Fruit fly (Drosophila melanogaster): ENCODE results near the gene plum.

plum gene

DNA sequence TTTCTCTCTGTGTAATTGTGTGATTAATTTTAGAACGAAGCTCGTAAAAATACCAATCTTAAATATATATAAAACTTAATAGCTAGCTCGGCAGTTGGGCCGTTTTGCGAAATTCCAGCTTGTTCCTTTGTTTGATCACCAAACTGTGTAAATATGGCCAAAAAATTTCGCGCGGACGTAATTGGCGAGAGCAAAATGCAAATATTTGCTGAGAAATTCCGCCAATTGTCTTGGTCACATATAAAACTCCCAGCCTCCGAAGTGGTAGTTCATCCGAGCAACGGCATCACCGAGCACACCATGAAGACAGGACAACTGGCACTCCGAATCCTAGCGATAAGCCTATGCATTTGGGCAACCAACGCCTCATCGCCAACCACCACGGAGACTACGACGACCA, 78.4 kb downstream of the plum start, which contains the start of gene CG14237:
TSS of gene CG14237 (plus strand) at position 301 of the 400 bp plus-strand sequence.
- TF ChIP-seq Sin3A (optimal IDR thresholded peaks at IDR 0.05) (no peak), h (optimal IDR thresholded peaks at IDR 0.05) (no peak), Myc (optimal IDR thresholded peaks at IDR 0.05) (no peak), ttk (optimal IDR thresholded peaks at IDR 0.05) (no peak), psq (optimal IDR thresholded peaks at IDR 0.05) (no peak), insv (optimal IDR thresholded peaks at IDR 0.05) (no peak)

dm6 chr3R:26455838-26456237, 79.2 kb downstream of the plum start, which contains the start of gene Pdf:
Gene Pdf, minus strand, starts transcription at chr3R:26456141.
- TF ChIP-seq Sin3A (optimal IDR thresholded peaks at IDR 0.05) (no peak), h (optimal IDR thresholded peaks at IDR 0.05) (no peak), Myc (optimal IDR thresholded peaks at IDR 0.05) (no peak), ttk (optimal IDR thresholded peaks at IDR 0.05) (no peak), insv (optimal IDR thresholded peaks at IDR 0.05) (no peak), psq (optimal IDR thresholded peaks at IDR 0.05) (no peak)

- TF ChIP-seq h (optimal IDR thresholded peaks at IDR 0.05), result no peak
- no peak for TF ChIP-seq Myc (optimal IDR thresholded peaks at IDR 0.05)
- TF ChIP-seq insv (optimal IDR thresholded peaks at IDR 0.05), result no peak
- no peak for TF ChIP-seq ttk (optimal IDR thresholded peaks at IDR 0.05)
- TF ChIP-seq psq (optimal IDR thresholded peaks at IDR 0.05), result no peak
- TF ChIP-seq Sin3A (optimal IDR thresholded peaks at IDR 0.05), result no peak
Observed at dm6 chr3R:26454494-26454893, 80.5 kb downstream of the plum start, which contains the start of gene CG43117. Gene CG43117, plus strand, starts transcription at chr3R:26454794.

DNA sequence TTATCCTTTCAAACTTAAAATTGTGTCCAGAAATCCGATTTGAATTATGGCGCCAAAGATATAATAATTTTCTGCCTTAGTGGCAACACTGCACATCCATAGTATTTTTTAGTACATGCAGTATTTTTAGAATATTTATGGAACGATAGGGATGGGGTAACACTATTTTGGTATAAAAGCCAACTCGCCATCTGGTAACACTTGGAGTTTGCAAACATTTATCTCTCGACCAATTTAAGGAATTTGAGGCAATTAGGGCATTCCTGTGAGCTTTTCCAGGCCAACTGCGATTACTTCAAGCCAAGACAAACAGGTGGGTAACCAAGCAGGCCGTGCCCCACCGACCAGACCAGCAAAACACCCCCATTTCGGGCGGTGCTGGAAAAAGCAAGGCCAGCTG, 82.7 kb downstream of the plum start, which contains the start of gene CG5447:
TSS of gene CG5447 (plus strand) at position 190 of the 400 bp plus-strand sequence.
- TF ChIP-seq Sin3A (optimal IDR thresholded peaks at IDR 0.05) (no peak), psq (optimal IDR thresholded peaks at IDR 0.05) (no peak), h (optimal IDR thresholded peaks at IDR 0.05) (no peak), Myc (optimal IDR thresholded peaks at IDR 0.05) (no peak), ttk (optimal IDR thresholded peaks at IDR 0.05) (no peak), insv (optimal IDR thresholded peaks at IDR 0.05) (no peak)

DNA sequence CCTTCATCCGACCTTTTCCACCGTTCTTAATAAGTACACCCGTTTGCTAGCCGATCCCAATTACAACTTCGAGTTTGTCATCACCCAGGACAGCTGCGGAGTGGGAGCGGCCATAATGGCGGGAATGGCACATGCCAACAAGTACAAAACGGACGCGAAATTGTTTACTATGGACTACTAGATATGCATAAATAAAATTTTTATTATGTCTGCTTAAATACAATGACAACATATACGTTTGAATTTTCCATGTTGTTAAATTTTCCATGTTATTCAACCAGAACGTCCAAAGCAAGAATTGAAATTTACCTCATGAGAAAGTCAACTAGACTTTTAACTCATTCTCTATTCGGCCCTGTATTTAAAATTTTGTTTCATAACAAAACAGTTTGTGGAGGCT, 84.6 kb downstream of the plum start, which contains the start of gene Hex-t2:
TSS of gene Hex-t2 (plus strand) at position 301 of the 400 bp plus-strand sequence.
- TF ChIP-seq Myc (optimal IDR thresholded peaks at IDR 0.05), result no peak
- TF ChIP-seq Sin3A (optimal IDR thresholded peaks at IDR 0.05), result no peak
- TF ChIP-seq insv (optimal IDR thresholded peaks at IDR 0.05), result no peak
- no peak for TF ChIP-seq psq (optimal IDR thresholded peaks at IDR 0.05)
- no peak for TF ChIP-seq ttk (optimal IDR thresholded peaks at IDR 0.05)
- no peak for TF ChIP-seq h (optimal IDR thresholded peaks at IDR 0.05)

- TF ChIP-seq Myc (optimal IDR thresholded peaks at IDR 0.05) (no peak), psq (optimal IDR thresholded peaks at IDR 0.05) (no peak), ttk (optimal IDR thresholded peaks at IDR 0.05) (no peak), h (optimal IDR thresholded peaks at IDR 0.05) (no peak), Sin3A (optimal IDR thresholded peaks at IDR 0.05) (no peak), insv (optimal IDR thresholded peaks at IDR 0.05) (no peak)
Observed at dm6 chr3R:26448779-26449178, 86.2 kb downstream of the plum start, which contains the start of gene Hex-t1. Gene Hex-t1, plus strand, starts transcription at chr3R:26449079.

DNA sequence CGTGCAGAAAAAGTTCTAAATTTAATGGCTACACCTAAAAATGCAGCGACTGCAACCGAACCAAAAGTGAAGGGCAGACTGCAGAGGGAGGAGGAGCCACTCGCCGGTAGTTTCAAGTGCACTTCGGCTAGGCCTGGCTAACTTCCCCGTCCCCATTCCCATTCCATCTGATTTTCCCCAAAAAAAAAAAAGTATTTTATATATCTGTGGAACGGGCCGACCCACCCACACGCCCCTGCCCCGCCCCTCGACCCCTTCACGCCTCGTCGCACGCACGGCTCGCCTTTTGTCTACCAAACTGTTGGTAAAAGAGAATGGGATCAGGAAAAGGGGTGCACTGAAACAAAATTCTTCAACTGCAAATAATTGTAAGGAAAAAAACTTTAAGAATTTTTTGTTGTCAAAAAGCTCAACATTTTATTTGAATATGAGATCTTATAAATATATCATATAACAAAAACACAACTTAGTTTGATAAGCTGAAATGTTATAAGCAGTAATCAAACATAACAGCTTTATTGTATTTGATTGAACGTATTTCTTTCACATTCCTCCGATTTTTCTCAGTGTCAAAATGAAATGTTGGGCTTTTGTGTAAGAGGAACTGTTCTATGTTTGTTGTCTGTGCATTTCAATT, 91.0 kb downstream of the plum start:
- no peak for TF ChIP-seq ttk (optimal IDR thresholded peaks at IDR 0.05)
- no peak for TF ChIP-seq insv (optimal IDR thresholded peaks at IDR 0.05)
- no peak for TF ChIP-seq Sin3A (optimal IDR thresholded peaks at IDR 0.05)
- TF ChIP-seq h (optimal IDR thresholded peaks at IDR 0.05), result no peak

DNA sequence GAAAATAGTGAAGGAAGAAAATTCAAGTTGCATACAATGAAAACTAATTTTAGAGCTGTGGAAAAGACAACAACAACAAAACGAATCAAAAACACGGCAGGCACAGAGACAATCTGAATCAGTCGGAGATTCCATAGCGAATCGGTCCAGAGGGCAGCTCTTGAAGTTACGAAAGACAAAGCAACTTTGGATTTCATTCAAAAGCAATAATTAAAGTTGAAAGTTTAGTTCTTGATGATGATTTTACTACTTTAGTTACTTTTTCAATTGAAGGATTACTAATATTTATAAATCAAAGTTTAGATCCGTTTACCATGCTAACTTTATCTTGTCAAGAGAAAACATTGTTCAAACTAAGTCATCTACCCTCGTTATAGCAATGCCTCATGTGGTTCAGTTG, 91.7 kb downstream of the plum start:
- TF ChIP-seq insv (optimal IDR thresholded peaks at IDR 0.05) (no peak), ttk (optimal IDR thresholded peaks at IDR 0.05) (no peak), Myc (optimal IDR thresholded peaks at IDR 0.05) (no peak), psq (optimal IDR thresholded peaks at IDR 0.05) (no peak), h (optimal IDR thresholded peaks at IDR 0.05) (no peak), Sin3A (optimal IDR thresholded peaks at IDR 0.05) (no peak)

dm6 chr3R:26442609-26443180, 92.3 kb downstream of the plum start:
- TF ChIP-seq psq (optimal IDR thresholded peaks at IDR 0.05) (no peak), Sin3A (optimal IDR thresholded peaks at IDR 0.05) (no peak), ttk (optimal IDR thresholded peaks at IDR 0.05) (no peak), Myc (optimal IDR thresholded peaks at IDR 0.05) (no peak), h (optimal IDR thresholded peaks at IDR 0.05) (no peak), insv (optimal IDR thresholded peaks at IDR 0.05) (no peak)

DNA sequence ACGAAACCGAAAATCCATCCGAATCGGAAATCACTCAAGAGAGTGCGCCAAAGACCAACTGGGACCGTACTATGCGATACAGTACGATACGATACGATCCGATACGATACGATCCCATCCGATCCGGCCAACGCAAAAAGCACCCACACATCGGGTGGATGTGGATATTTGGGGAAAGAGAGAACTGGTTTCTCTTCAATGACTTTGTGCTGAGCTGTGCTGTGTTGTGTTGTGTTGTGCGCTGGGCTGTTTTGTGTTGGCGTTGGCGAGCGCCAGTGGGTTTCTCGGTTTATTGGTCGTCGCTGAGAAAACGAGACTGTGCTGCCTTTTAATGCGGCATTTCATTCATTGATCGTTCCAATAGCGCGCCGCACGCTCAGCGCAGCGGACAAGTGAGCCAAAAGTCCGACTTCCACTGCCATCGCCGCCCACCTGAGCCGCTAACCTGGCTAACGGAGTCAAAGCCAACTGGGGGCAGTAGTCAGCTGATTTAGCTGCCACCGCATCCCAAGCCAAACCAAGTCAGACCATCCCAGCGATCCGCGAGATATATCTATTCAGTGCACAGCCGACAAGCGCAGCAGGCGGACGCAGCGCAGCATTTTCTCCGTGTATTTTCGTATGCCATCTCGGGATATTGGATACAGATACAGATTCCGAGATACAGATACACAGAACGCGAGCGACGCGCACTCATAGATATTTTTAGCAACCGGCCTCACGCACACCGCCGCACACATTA, 94.4 kb downstream of the plum start, which contains the start of gene tx:
TSS of gene tx (plus strand) at position 324 of the 742 bp plus-strand sequence.
- TF ChIP-seq Sin3A (optimal IDR thresholded peaks at IDR 0.05) (no peak), h (optimal IDR thresholded peaks at IDR 0.05) (no peak), ttk (optimal IDR thresholded peaks at IDR 0.05) (no peak), Myc (optimal IDR thresholded peaks at IDR 0.05) (no peak), insv (optimal IDR thresholded peaks at IDR 0.05) (no peak), psq (optimal IDR thresholded peaks at IDR 0.05) (no peak)

DNA sequence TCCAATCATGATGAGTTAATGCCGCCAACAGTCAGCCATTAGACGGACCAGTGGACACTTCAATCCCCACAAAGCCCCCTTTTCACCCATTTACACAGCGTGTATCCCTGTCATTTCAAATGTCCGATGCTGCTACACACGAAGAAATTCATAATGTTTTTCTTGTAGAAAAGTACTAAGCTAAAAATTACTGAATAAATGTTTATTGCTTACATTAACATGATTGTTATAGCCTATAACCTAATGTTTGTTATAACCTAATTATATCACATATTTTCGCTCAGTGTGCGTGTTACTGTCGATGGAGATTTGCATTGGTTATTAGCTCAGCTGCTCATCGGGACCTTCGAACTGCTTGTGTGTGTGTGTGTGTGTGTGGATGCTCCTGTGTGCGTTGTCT, 98.5 kb downstream of the plum start:
- TF ChIP-seq psq (optimal IDR thresholded peaks at IDR 0.05) (no peak), Sin3A (optimal IDR thresholded peaks at IDR 0.05) (no peak), Myc (optimal IDR thresholded peaks at IDR 0.05) (no peak), insv (optimal IDR thresholded peaks at IDR 0.05) (no peak)

DNA sequence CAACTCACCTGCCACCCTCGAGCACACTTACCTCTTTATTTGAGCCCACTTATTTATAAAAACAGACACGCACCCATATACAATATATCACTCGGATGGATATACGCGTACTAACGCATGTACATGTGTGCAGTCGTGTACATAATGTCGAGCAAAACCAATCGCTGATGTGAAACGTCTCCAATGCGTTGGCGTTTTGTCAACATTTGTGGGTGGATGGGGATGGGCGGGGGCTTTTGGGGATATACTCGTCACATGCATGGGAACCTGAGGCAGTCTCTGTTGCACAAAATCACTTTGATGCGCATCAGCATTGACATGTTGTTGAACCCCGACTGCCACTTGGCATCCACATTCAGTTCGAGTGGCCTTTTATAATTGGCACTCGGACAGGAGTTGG, 99.0 kb downstream of the plum start:
- TF ChIP-seq insv (optimal IDR thresholded peaks at IDR 0.05) (no peak), h (optimal IDR thresholded peaks at IDR 0.05) (no peak), ttk (optimal IDR thresholded peaks at IDR 0.05) (no peak), psq (optimal IDR thresholded peaks at IDR 0.05) (no peak), Sin3A (optimal IDR thresholded peaks at IDR 0.05) (no peak), Myc (optimal IDR thresholded peaks at IDR 0.05) (no peak)
